Worm (Caenorhabditis elegans): ENCODE data around the gene oac-3.

- TF ChIP-seq lin-54 (GFP tag; optimal IDR thresholded peaks at IDR 0.05) (no peak), ets-4 (GFP tag; optimal IDR thresholded peaks at IDR 0.05) (no peak), egl-18 (GFP tag; IDR thresholded peaks at IDR 0.05) (no peak), dpff-1 (tag; optimal IDR thresholded peaks at IDR 0.05) (no peak), nhr-179 (tag; optimal IDR thresholded peaks at IDR 0.05) (no peak), unc-130 (GFP tag; optimal IDR thresholded peaks at IDR 0.05) (no peak), him-1 (tag; optimal IDR thresholded peaks at IDR 0.05) (no peak), aptf-3 (GFP tag; IDR thresholded peaks at IDR 0.05) (no peak), lin-35 (GFP tag; optimal IDR thresholded peaks at IDR 0.05) (no peak)
Observed at ce11 chrV:13906166-13906565, 6.9 kb downstream of the oac-3 start, which contains the start of gene stdh-1.

Data from whole organism, young adult.